Fruit fly (Drosophila melanogaster) Kc167 (cell line): ENCODE measurements around the gene CG1840.

ENCODE experiments used
- Myc ChIP-seq: fragments of >200 bp; optimal IDR thresholded peaks from 2 replicates; lab custom pipeline; 2017; ENCODE audit warnings: missing external identifiers
- Sin3A ChIP-seq: fragments of >200 bp; optimal IDR thresholded peaks from 2 replicates; lab custom pipeline; 2018; ENCODE audit warnings: missing external identifiers
- h ChIP-seq: fragments of >200 bp; optimal IDR thresholded peaks from 3 replicates; lab custom pipeline; 2018; ENCODE audit warnings: missing external identifiers
- insv ChIP-seq: fragments of >200 bp; optimal IDR thresholded peaks from 3 replicates; lab custom pipeline; 2018; ENCODE audit warnings: missing external identifiers
- psq ChIP-seq: fragments of >200 bp; optimal IDR thresholded peaks from 2 replicates; lab custom pipeline; 2017; ENCODE audit warnings: missing external identifiers
- ttk ChIP-seq: sonication (Bioruptor generic); optimal IDR thresholded peaks from 2 replicates; lab custom pipeline; 2017; ENCODE audit warnings: missing external identifiers

- TF ChIP-seq h (lab: Kevin White, UChicago) (no peak), Myc (lab: Kevin White, UChicago) (no peak), psq (lab: Kevin White, UChicago) (no peak), ttk (lab: Kevin White, UChicago) (no peak), insv (lab: Kevin White, UChicago) (no peak), Sin3A (lab: Kevin White, UChicago) (no peak)
Observed at dm6 chrX:11846049-11846718, 42.0 kb upstream of the CG1840 start, which contains the start of gene CG15740.
